Fruit fly (Drosophila melanogaster): ENCODE data around the gene CG42750.
A peak's percentile ranks its signal among the peaks of the same experiment; 100 is the strongest.

The CG42750 gene

DNA sequence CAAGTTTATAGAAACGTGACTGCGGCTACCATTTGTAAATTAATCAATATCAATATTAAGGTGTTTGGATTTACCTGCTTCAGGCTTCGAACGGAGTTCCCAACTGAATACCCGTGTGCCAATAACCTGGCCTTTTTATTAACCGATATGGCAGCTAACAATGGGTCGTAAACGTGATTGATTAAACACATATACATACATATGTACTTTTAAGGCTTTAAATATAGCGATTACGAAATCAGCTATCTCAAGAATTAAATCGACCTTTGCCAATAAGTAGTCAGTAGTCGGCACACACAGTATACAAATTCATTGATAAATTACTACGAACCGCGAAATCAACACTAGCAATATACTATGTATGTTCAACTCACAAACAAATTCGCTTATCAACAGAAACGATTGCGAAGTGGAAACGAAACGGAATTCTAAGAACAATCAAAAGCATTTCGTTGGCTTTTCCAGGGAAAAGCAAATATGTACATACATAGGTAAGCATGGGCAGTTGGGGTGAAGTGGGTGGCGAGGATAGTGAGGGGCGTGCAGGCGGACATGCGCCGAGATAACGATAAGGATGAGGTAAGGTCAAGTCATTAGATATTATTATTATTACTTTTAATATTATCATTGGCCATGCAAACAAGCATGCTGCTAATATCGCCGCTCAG, 126.9 kb downstream of the CG42750 start (continued):
- TF ChIP-seq Awh (GFP tag; IDR thresholded peaks at IDR 0.05) (peak; percentile 78), CG11695 (GFP tag; IDR thresholded peaks at IDR 0.05) (no peak), schlank (tag; optimal IDR thresholded peaks at IDR 0.05) (peak; percentile 82), Ravus (GFP tag; IDR thresholded peaks at IDR 0.05) (no peak), cato (GFP tag; optimal IDR thresholded peaks at IDR 0.05; ENCODE audit: borderline replicate concordance) (no peak), ab (GFP tag; optimal IDR thresholded peaks at IDR 0.05) (no peak), slou (GFP tag; optimal IDR thresholded peaks at IDR 0.05) (peak; percentile 27), CG3281 (GFP tag; optimal IDR thresholded peaks at IDR 0.05) (peak; percentile 69), D19A (tag; optimal IDR thresholded peaks at IDR 0.05) (peak; percentile 7), CG11085 (GFP tag; IDR thresholded peaks at IDR 0.05) (no peak), CG34376 (GFP tag; optimal IDR thresholded peaks at IDR 0.05) (peak; percentile 95), Side (GFP tag; optimal IDR thresholded peaks at IDR 0.05) (peak; percentile 49), CG18619 (GFP tag; optimal IDR thresholded peaks at IDR 0.05) (peak; percentile 56), p53 (GFP tag; optimal IDR thresholded peaks at IDR 0.05) (no peak), CG10462 (GFP tag; optimal IDR thresholded peaks at IDR 0.05) (peak; percentile 33), slbo (GFP tag; IDR thresholded peaks at IDR 0.05) (peak; percentile 10; the same call in 1 of the 2 replicates), chn (GFP tag; optimal IDR thresholded peaks at IDR 0.05) (no peak), gfzf (GFP tag; optimal IDR thresholded peaks at IDR 0.05) (no peak), crol (GFP tag; IDR thresholded peaks at IDR 0.05) (peak; percentile 88), CG10209 (GFP tag; optimal IDR thresholded peaks at IDR 0.05) (peak; percentile 77), HmgD (GFP tag; optimal IDR thresholded peaks at IDR 0.05) (no peak), CG7271 (tag; optimal IDR thresholded peaks at IDR 0.05) (peak; percentile 37), CG6272 (GFP tag; IDR thresholded peaks at IDR 0.05) (no peak), CG3995 (GFP tag; optimal IDR thresholded peaks at IDR 0.05) (peak; percentile 11), CG8089 (GFP tag; optimal IDR thresholded peaks at IDR 0.05) (peak; percentile 66), abd-A (tag; optimal IDR thresholded peaks at IDR 0.05) (no peak), CG14014 (GFP tag; IDR thresholded peaks at IDR 0.05) (peak; percentile 70; the same call in 1 of the 2 replicates), sob (GFP tag; IDR thresholded peaks at IDR 0.05) (peak; percentile 66; the same call in 1 of the 2 replicates), CG2875 (GFP tag; optimal IDR thresholded peaks at IDR 0.05) (peak; percentile 69), CG12659 (GFP tag; optimal IDR thresholded peaks at IDR 0.05) (peak; percentile 65), CG15601 (tag; optimal IDR thresholded peaks at IDR 0.05) (peak; percentile 67), CG7357 (GFP tag; IDR thresholded peaks at IDR 0.05) (no peak), sim (GFP tag; IDR thresholded peaks at IDR 0.05) (no peak), CG2678 (tag; optimal IDR thresholded peaks at IDR 0.05) (peak; percentile 78), CG34224 (GFP tag; IDR thresholded peaks at IDR 0.05; ENCODE audit: partially characterized antibody) (no peak), ems (GFP tag; optimal IDR thresholded peaks at IDR 0.05) (peak; percentile 25), CG13624 (GFP tag; optimal IDR thresholded peaks at IDR 0.05) (no peak), CoRest (tag; optimal IDR thresholded peaks at IDR 0.05) (peak; percentile 24), yki (optimal IDR thresholded peaks at IDR 0.05) (no peak), row (GFP tag; IDR thresholded peaks at IDR 0.05) (no peak), Camta (GFP tag; optimal IDR thresholded peaks at IDR 0.05) (peak; percentile 58), CG30403 (GFP tag; optimal IDR thresholded peaks at IDR 0.05) (no peak), H15 (GFP tag; IDR thresholded peaks at IDR 0.05) (no peak), CG32532 (GFP tag; IDR thresholded peaks at IDR 0.05) (peak; percentile 30; the same call in 1 of the 2 replicates), CG8281 (tag; optimal IDR thresholded peaks at IDR 0.05) (peak; percentile 56), odd (GFP tag; optimal IDR thresholded peaks at IDR 0.05) (peak; percentile 80), CG6689 (GFP tag; IDR thresholded peaks at IDR 0.05) (no peak; the same call in 1 of the 2 replicates), kah (GFP tag; optimal IDR thresholded peaks at IDR 0.05) (peak; percentile 45), Doc3 (GFP tag; IDR thresholded peaks at IDR 0.05; ENCODE audit: partially characterized antibody) (no peak), mld (GFP tag; IDR thresholded peaks at IDR 0.05; ENCODE audit: partially characterized antibody) (no peak), grn (GFP tag; optimal IDR thresholded peaks at IDR 0.05) (peak; percentile 80)

Data from whole organism, embryonic.